Worm (Caenorhabditis elegans): ENCODE data around the gene acc-1.
"Not testable (repeated sequence)": the region's sequence is repeated elsewhere in the genome, so short reads cannot be mapped to it uniquely, and the experiment has no call there.

Gene acc-1

DNA sequence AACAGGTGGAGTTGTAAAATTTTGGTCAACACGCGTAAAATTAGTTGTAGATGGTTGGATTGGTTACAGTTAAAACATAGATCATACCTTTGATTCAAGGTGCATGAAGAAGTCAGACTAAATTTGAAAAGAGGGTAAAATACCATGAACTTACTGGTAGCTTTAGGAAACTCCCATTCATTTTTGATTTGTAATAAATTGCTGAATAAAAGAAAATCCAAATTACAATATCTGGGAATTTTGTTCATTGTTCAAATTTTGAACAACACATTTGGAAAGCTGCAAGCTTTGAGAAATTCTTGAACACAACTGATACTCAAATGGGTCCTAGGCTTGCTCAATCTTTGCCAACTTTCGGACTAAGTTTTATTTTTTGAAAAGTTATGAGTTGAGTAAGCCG is 20.2 kb downstream of the acc-1 start:
- no peak for TF ChIP-seq skn-1 (tag; optimal IDR thresholded peaks at IDR 0.05)
- TF ChIP-seq elt-3 (tag; optimal IDR thresholded peaks at IDR 0.05) = no peak
- no peak for TF ChIP-seq nhr-23 (tag; optimal IDR thresholded peaks at IDR 0.05)
- TF ChIP-seq aly-2 (tag; optimal IDR thresholded peaks at IDR 0.05) = no peak
- no peak for TF ChIP-seq lsy-12 (tag; optimal IDR thresholded peaks at IDR 0.05)
- TF ChIP-seq ceh-28 (tag; optimal IDR thresholded peaks at IDR 0.05) = no peak

DNA sequence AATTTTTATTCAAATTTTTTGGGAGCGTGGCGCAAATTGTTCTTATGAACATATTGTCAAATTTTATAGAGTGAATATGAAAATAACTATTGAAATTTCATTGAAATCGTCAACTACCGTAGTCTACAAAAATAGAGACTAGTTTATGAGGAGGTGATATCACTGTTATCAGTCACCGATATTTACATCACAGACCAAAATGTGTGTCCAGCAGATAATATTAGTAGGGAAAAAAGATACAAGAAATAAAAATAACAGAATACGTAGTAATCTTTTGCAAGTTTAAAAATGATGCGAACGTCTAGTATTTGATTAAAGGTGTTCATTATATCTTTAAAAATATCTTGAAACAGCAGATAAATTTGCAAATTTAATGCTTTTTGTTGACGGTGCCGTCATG is 21.4 kb downstream of the acc-1 start:
- TF ChIP-seq elt-2 (tag; optimal IDR thresholded peaks at IDR 0.05) = peak; percentile 3
- TF ChIP-seq nhr-23 (tag; optimal IDR thresholded peaks at IDR 0.05) = no peak

DNA sequence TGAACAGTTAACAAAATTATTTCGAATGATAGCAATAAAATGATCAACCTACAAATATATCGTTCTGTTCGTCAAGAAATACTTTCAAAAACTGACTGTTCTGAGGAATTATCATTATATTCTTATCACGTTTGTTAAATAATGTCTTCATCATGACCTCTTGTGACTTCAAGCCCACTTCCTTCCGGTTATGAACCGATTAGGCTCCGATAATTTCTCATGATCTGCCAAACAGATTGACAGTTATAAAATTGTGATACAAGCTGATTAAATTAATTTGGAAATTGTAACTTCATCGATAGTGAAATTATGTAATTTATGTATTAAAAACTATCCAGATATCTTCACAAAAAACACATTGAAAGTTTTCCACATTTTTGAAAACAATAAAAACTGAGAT is 23.0 kb downstream of the acc-1 start, which contains the start of gene ins-8:
TSS of gene ins-8 (minus strand) at position 101 of the 400 bp plus-strand sequence.
- TF ChIP-seq mdl-1 (tag; optimal IDR thresholded peaks at IDR 0.05) (no peak), elt-2 (tag; optimal IDR thresholded peaks at IDR 0.05) (no peak), nfya-1 (tag; optimal IDR thresholded peaks at IDR 0.05; ENCODE audit: insufficient read depth) (no peak), mml-1 (tag; optimal IDR thresholded peaks at IDR 0.05) (no peak), nhr-76 (tag; optimal IDR thresholded peaks at IDR 0.05) (no peak), ztf-4 (tag; optimal IDR thresholded peaks at IDR 0.05) (no peak)

DNA sequence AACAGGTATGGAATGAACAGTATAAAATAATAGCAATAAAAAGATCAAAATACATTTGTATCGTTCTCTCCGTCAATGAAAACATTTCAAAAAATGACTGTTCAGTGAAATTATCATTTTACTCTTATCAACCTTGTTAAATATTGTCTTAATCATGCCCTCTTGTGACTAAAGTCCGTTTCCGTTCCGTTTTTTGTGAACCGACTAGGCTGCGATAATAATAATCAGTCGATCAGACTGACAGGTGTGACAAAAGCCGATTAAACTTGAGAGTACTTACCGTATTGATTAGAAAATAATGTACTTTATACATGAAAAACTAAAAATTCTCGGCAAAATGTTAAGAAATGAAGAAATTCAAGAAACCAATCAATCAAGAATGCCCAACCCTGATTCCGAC is 24.7 kb downstream of the acc-1 start, which contains the start of gene ins-7:
TSS of gene ins-7 (minus strand) at position 332 of the 400 bp plus-strand sequence.
- TF ChIP-seq pqm-1 (tag; optimal IDR thresholded peaks at IDR 0.05) (peak; percentile 34), zag-1 (tag; optimal IDR thresholded peaks at IDR 0.05) (no peak), daf-12 (tag; optimal IDR thresholded peaks at IDR 0.05) (no peak), nhr-237 (tag; optimal IDR thresholded peaks at IDR 0.05) (no peak), pha-4 (tag; optimal IDR thresholded peaks at IDR 0.05) (no peak), elt-2 (tag; optimal IDR thresholded peaks at IDR 0.05) (peak; percentile 91), eor-1 (tag; optimal IDR thresholded peaks at IDR 0.05) (no peak), nhr-43 (tag; optimal IDR thresholded peaks at IDR 0.05; ENCODE audit: poor library complexity, severe bottlenecking) (no peak), mml-1 (tag; optimal IDR thresholded peaks at IDR 0.05) (no peak), unc-39 (tag; optimal IDR thresholded peaks at IDR 0.05) (no peak), skn-1 (tag; optimal IDR thresholded peaks at IDR 0.05) (no peak), R02D3.7 (tag; optimal IDR thresholded peaks at IDR 0.05) (no peak), nfya-1 (tag; optimal IDR thresholded peaks at IDR 0.05; ENCODE audit: insufficient read depth) (no peak)

DNA sequence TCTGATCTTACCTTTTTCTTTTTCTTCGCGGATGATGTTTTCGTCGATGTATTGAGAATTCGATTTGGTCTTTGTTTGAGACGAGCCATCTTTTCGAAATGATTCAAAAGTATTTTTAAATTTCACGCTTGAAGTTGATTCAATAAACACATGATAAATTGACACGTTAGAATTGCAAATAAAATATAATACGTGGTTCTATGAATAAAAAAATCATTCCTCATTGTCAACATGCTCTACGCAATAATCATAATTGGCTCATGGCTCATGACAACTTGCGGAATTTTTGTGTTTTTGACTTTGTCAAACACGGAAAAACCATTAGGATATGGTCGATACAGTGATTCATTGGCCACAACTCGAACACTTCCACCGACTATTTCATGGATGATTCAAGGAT is 25.6 kb downstream of the acc-1 start, which contains the start of the genes htas-1 and ZK1251.3:
TSS of gene htas-1 (minus strand) at position 101 of the 400 bp plus-strand sequence.
TSS of gene ZK1251.3 (plus strand) at position 226 of the 400 bp plus-strand sequence.
- no peak for TF ChIP-seq mdl-1 (tag; optimal IDR thresholded peaks at IDR 0.05)
- no peak for TF ChIP-seq nhr-43 (tag; optimal IDR thresholded peaks at IDR 0.05; ENCODE audit: poor library complexity, severe bottlenecking)
- no peak for TF ChIP-seq fos-1 (tag; optimal IDR thresholded peaks at IDR 0.05)
- TF ChIP-seq lsy-12 (tag; optimal IDR thresholded peaks at IDR 0.05) = no peak
- no peak for TF ChIP-seq ceh-82 (tag; optimal IDR thresholded peaks at IDR 0.05)
- no peak for TF ChIP-seq unc-62 (GFP tag; optimal IDR thresholded peaks at IDR 0.05)
- TF ChIP-seq tbx-2 (tag; optimal IDR thresholded peaks at IDR 0.05) = no peak
- no peak for TF ChIP-seq nhr-76 (tag; optimal IDR thresholded peaks at IDR 0.05)
- no peak for TF ChIP-seq daf-12 (tag; optimal IDR thresholded peaks at IDR 0.05)
- TF ChIP-seq nfya-1 (tag; optimal IDR thresholded peaks at IDR 0.05; ENCODE audit: insufficient read depth) = no peak
- TF ChIP-seq ceh-28 (tag; optimal IDR thresholded peaks at IDR 0.05) = no peak
- no peak for TF ChIP-seq aly-2 (tag; optimal IDR thresholded peaks at IDR 0.05)

DNA sequence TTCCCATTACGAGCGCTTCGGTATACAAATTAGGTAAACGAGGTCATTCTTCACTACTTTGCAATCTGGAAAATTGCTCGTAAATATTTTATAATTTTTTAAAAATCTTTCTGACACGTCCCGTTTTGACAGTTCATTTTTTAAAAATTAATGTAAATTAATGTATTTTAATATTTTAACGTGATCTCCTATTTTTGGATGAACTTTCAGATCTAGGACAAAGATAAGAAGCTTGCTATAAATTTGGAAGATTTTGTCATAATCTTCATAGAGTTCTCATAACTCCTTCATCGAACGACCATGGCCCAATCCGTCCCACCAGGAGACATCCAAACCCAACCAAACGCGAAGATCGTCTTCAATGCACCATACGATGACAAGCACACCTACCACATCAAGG is 30.9 kb downstream of the acc-1 start, which contains the start of gene msp-76:
TSS of gene msp-76 (plus strand) at position 301 of the 400 bp plus-strand sequence.
- not testable (repeated sequence) for TF ChIP-seq nhr-28 (tag; optimal IDR thresholded peaks at IDR 0.05); nhr-23 (tag; optimal IDR thresholded peaks at IDR 0.05); ama-1 (optimal IDR thresholded peaks at IDR 0.05)

DNA sequence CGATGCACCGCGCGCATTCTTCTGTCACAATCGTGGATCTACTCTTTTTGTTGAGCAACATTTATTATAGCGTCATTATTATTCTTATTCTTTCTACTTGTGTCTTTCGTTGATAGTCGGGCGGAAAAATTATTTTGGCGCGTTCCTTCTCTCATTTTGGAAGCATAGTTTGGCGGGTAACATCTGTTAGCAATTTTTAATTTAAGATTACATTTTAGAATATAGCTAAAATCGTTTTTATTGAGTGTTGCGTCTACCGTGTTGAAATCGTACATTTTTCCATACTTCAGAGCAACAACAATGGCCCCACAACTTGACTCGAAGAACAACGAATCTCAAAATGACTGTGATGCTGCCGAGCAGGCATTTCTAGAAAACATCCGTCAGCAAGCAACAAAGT is 32.8 kb downstream of the acc-1 start, which contains the start of gene sdz-36:
TSS of gene sdz-36 (plus strand) at position 301 of the 400 bp plus-strand sequence.
- TF ChIP-seq nhr-11 (tag; optimal IDR thresholded peaks at IDR 0.05) (no peak), nhr-23 (tag; optimal IDR thresholded peaks at IDR 0.05) (no peak), ceh-16 (tag; optimal IDR thresholded peaks at IDR 0.05) (no peak), snpc-4 (tag; optimal IDR thresholded peaks at IDR 0.05) (no peak), elt-1 (tag; optimal IDR thresholded peaks at IDR 0.05) (no peak), egl-27 (tag; optimal IDR thresholded peaks at IDR 0.05) (no peak), nhr-43 (tag; optimal IDR thresholded peaks at IDR 0.05; ENCODE audit: poor library complexity, severe bottlenecking) (no peak), fkh-10 (GFP tag; optimal IDR thresholded peaks at IDR 0.05) (no peak), ceh-28 (tag; optimal IDR thresholded peaks at IDR 0.05) (no peak), nhr-67 (tag; optimal IDR thresholded peaks at IDR 0.05) (no peak)

All from whole organism, L3 larva.